Worm (Caenorhabditis elegans): ENCODE measurements around the gene enri-2.

enri-2 gene

DNA sequence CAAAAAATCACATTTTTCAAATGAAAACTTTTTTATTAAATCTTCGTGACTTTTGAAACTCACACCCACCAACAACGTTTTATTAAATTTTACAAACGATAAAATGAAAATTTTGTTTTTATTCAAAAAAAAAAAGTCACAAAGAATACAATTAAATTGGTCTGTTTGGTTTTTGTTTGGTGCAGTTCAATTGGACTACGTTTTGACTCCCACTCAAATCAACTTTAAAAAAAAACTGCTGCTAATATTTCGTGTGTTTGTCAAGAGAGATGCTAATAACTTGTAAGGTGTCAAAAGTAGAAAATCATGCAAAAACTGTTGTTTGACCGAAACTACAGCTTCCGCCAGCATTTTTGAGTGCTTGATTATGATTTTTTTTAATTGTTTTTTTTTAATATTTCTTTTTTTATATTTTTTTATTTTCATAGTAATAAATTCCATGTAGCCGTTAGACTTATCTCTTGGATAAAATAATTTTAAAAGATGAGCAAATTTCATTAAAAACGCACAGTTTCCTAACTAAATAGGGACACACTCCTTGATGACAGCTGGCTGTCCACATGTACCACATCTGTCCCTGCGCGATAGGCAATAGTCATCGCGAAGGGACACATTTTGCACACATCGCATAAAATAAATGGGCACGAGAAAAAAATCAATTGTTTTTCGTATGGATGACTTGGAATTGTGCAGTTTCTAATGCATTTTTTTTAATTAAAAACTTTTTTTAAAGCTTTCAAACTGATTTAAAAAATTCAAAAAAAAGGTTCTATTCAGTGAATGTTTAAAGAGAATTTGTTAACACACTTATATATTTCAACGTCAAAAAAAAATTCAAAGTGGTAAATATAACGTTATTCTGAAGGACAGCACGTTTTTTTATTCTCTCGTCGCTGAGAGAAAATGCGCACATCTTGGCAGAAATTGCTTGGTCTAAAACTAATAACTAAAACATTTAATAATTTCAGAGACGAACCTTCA is 20.0 kb upstream of the enri-2 start (continued):
- TF ChIP-seq ceh-82 (tag; optimal IDR thresholded peaks at IDR 0.05): peak; percentile 99 to 100 (median 100)
- TF ChIP-seq nhr-76 (tag; optimal IDR thresholded peaks at IDR 0.05): peak; percentile 90
- peak; percentile 100 for TF ChIP-seq snu-23 (GFP tag; optimal IDR thresholded peaks at IDR 0.05)
- TF ChIP-seq skn-1 (tag; optimal IDR thresholded peaks at IDR 0.05): peak; percentile 99
- peak; percentile 98 for TF ChIP-seq nhr-20 (tag; optimal IDR thresholded peaks at IDR 0.05)
- peak; percentile 94 for TF ChIP-seq aha-1 (tag; optimal IDR thresholded peaks at IDR 0.05)
- TF ChIP-seq efl-3 (GFP tag; optimal IDR thresholded peaks at IDR 0.05): peak; percentile 96
- peak; percentile 62 to 70 (median 66) for TF ChIP-seq dpl-1 (GFP tag; optimal IDR thresholded peaks at IDR 0.05)
- TF ChIP-seq tlp-1 (tag; optimal IDR thresholded peaks at IDR 0.05): peak; percentile 86
- peak; percentile 60 for TF ChIP-seq pag-3 (tag; optimal IDR thresholded peaks at IDR 0.05; ENCODE audit: borderline replicate concordance, insufficient read depth)
- peak; percentile 98 for TF ChIP-seq nhr-19 (GFP tag; conservative IDR thresholded peaks at IDR 0.05)
- peak; percentile 95 for TF ChIP-seq fkh-4 (tag; optimal IDR thresholded peaks at IDR 0.05; ENCODE audit: borderline replicate concordance)
- peak; percentile 93 for TF ChIP-seq unc-98 (GFP tag; IDR thresholded peaks at IDR 0.05)
- TF ChIP-seq nhr-237 (tag; optimal IDR thresholded peaks at IDR 0.05): peak; percentile 99
- peak; percentile 99 for TF ChIP-seq nhr-85 (tag)
- TF ChIP-seq zip-4 (GFP tag; optimal IDR thresholded peaks at IDR 0.05): peak; percentile 97
- peak; percentile 90 for TF ChIP-seq unc-30 (tag; optimal IDR thresholded peaks at IDR 0.05)
- TF ChIP-seq dsc-1 (tag; optimal IDR thresholded peaks at IDR 0.05): peak; percentile 100
- peak; percentile 100 for TF ChIP-seq nhr-90 (tag; optimal IDR thresholded peaks at IDR 0.05; ENCODE audit: poor library complexity)
- TF ChIP-seq mep-1 (tag; optimal IDR thresholded peaks at IDR 0.05): peak; percentile 100
- peak; percentile 99 for TF ChIP-seq rnt-1 (tag; optimal IDR thresholded peaks at IDR 0.05)
- TF ChIP-seq fos-1 (tag; optimal IDR thresholded peaks at IDR 0.05): peak; percentile 98
- peak; percentile 34 for TF ChIP-seq lin-15B (tag; optimal IDR thresholded peaks at IDR 0.05)
- peak; percentile 100 for TF ChIP-seq fkh-10 (GFP tag; optimal IDR thresholded peaks at IDR 0.05)
- TF ChIP-seq lin-35 (GFP tag; optimal IDR thresholded peaks at IDR 0.05): peak; percentile 79 to 93
- peak; percentile 77 for TF ChIP-seq unc-62 (GFP tag; optimal IDR thresholded peaks at IDR 0.05)
- TF ChIP-seq sptf-1 (tag; optimal IDR thresholded peaks at IDR 0.05): no peak
- peak; percentile 95 to 96 for TF ChIP-seq lsy-2 (tag; optimal IDR thresholded peaks at IDR 0.05)
- peak; percentile 58 for TF ChIP-seq F16B12.6 (tag; optimal IDR thresholded peaks at IDR 0.05)
- peak; percentile 95 for TF ChIP-seq ces-1 (GFP tag; optimal IDR thresholded peaks at IDR 0.05)
- TF ChIP-seq ets-5 (GFP tag; IDR thresholded peaks at IDR 0.05): no peak
- TF ChIP-seq lin-14 (GFP tag; optimal IDR thresholded peaks at IDR 0.05): peak; percentile 99
- peak; percentile 92 for TF ChIP-seq unc-130 (tag; optimal IDR thresholded peaks at IDR 0.05)
- peak; percentile 93 for TF ChIP-seq sup-37 (GFP tag; optimal IDR thresholded peaks at IDR 0.05)
- no peak for TF ChIP-seq alr-1 (tag; optimal IDR thresholded peaks at IDR 0.05; ENCODE audit: borderline replicate concordance)
- no peak for TF ChIP-seq hlh-17 (GFP tag; optimal IDR thresholded peaks at IDR 0.05; ENCODE audit: borderline replicate concordance)
- TF ChIP-seq hlh-4 (tag; optimal IDR thresholded peaks at IDR 0.05): peak; percentile 23

DNA sequence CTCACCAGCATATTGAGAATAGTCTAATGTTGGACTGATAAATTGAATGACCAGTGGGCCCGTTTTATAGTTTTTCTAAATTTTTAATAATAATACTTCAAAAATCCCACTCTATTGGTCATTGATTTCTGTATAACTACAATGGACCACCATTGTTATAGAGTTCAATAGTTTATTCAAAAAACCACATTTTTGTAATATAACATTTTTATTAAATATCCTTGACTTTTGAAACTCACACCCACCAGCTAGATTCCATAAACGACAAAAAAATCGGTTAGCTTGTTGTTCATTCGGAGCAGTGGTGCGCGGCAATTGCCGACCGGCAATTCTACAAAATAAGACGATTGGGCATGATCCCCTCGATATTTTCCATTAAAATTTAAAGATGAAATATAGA is 18.1 kb upstream of the enri-2 start, which contains the start of gene nspc-18:
TSS of gene nspc-18 (minus strand) at position 101 of the 400 bp plus-strand sequence.
- TF ChIP-seq dpl-1 (GFP tag; optimal IDR thresholded peaks at IDR 0.05) (no peak), snpc-4 (tag; optimal IDR thresholded peaks at IDR 0.05) (no peak), lin-13 (GFP tag; optimal IDR thresholded peaks at IDR 0.05) (no peak), efl-3 (GFP tag; optimal IDR thresholded peaks at IDR 0.05) (no peak), dsc-1 (tag; optimal IDR thresholded peaks at IDR 0.05) (no peak), pqm-1 (tag; optimal IDR thresholded peaks at IDR 0.05) (no peak), efl-1 (optimal IDR thresholded peaks at IDR 0.05) (no peak), efl-1 (GFP tag; optimal IDR thresholded peaks at IDR 0.05 in 1 of 2) (peak in 1 of 2 experiments; percentile 1)

All from whole organism, L1 larva.